Fruit fly (Drosophila melanogaster): ENCODE measurements around the gene CG14565.

The CG14565 gene

dm6 chr3L:21744169-21744568 lies at the start of gene CG14565:
TSS of gene CG14565 (minus strand) at chr3L:21744269.
- no peak for TF ChIP-seq Hr78 (GFP tag; optimal IDR thresholded peaks at IDR 0.05)
- TF ChIP-seq maf-S (GFP tag; optimal IDR thresholded peaks at IDR 0.05): no peak
- no peak for TF ChIP-seq chm (GFP tag; IDR thresholded peaks at IDR 0.05)
- TF ChIP-seq sd (tag; optimal IDR thresholded peaks at IDR 0.05): no peak
- TF ChIP-seq CG9797 (GFP tag; optimal IDR thresholded peaks at IDR 0.05): no peak
- no peak for TF ChIP-seq CG10321 (GFP tag; IDR thresholded peaks at IDR 0.05)
- no peak for TF ChIP-seq CG7357 (GFP tag; IDR thresholded peaks at IDR 0.05)
- no peak for TF ChIP-seq Opbp (GFP tag; IDR thresholded peaks at IDR 0.05; ENCODE audit: partially characterized antibody)
- TF ChIP-seq onecut (GFP tag; IDR thresholded peaks at IDR 0.05): no peak
- no peak for TF ChIP-seq ro (GFP tag; IDR thresholded peaks at IDR 0.05)
- no peak for TF ChIP-seq Pdp1 (GFP tag; optimal IDR thresholded peaks at IDR 0.05)
- TF ChIP-seq wor (GFP tag; IDR thresholded peaks at IDR 0.05): no peak
- no peak for TF ChIP-seq CG18619 (GFP tag; optimal IDR thresholded peaks at IDR 0.05)
- no peak for TF ChIP-seq ken (GFP tag; IDR thresholded peaks at IDR 0.05)
- no peak for TF ChIP-seq wek (GFP tag; optimal IDR thresholded peaks at IDR 0.05)
- TF ChIP-seq CG17829 (tag; optimal IDR thresholded peaks at IDR 0.05): no peak
- no peak for TF ChIP-seq grau (tag; optimal IDR thresholded peaks at IDR 0.05)
- no peak for TF ChIP-seq Rx (GFP tag; IDR thresholded peaks at IDR 0.05)
- no peak for TF ChIP-seq ems (GFP tag; optimal IDR thresholded peaks at IDR 0.05)
- TF ChIP-seq Atf6 (GFP tag; IDR thresholded peaks at IDR 0.05): no peak

dm6 chr3L:21787883-21788282 lies 43.8 kb upstream of the CG14565 start:
- TF ChIP-seq D (optimal IDR thresholded peaks at IDR 0.05) (peak; percentile 97), D (GFP tag; optimal IDR thresholded peaks at IDR 0.05) (no peak), CG10147 (GFP tag; optimal IDR thresholded peaks at IDR 0.05) (no peak), gcm (GFP tag; optimal IDR thresholded peaks at IDR 0.05) (peak; percentile 59), pros (GFP tag; optimal IDR thresholded peaks at IDR 0.05) (peak; percentile 27)

- TF ChIP-seq CG15514 (GFP tag; optimal IDR thresholded peaks at IDR 0.05) (no peak), BEAF-32 (GFP tag; optimal IDR thresholded peaks at IDR 0.05) (peak; percentile 43), CG16863 (GFP tag; optimal IDR thresholded peaks at IDR 0.05) (no peak), Hsf (GFP tag; optimal IDR thresholded peaks at IDR 0.05) (no peak), Scr (GFP tag; IDR thresholded peaks at IDR 0.05; ENCODE audit: partially characterized antibody) (0 out of 2 replicates have a peak, but pooled peaks have one; percentile 31), Six4 (GFP tag; optimal IDR thresholded peaks at IDR 0.05) (no peak), CG3838 (GFP tag; optimal IDR thresholded peaks at IDR 0.05) (no peak), H15 (GFP tag; IDR thresholded peaks at IDR 0.05) (no peak), HmgD (GFP tag; optimal IDR thresholded peaks at IDR 0.05) (no peak), Mad (GFP tag; optimal IDR thresholded peaks at IDR 0.05) (no peak), CG17912 (GFP tag; optimal IDR thresholded peaks at IDR 0.05) (no peak), trh (GFP tag; optimal IDR thresholded peaks at IDR 0.05) (no peak), E2f2 (GFP tag; IDR thresholded peaks at IDR 0.05) (peak; percentile 99), odd (GFP tag; optimal IDR thresholded peaks at IDR 0.05) (no peak), CG11504 (tag; optimal IDR thresholded peaks at IDR 0.05) (peak; percentile 65), Dp (GFP tag; optimal IDR thresholded peaks at IDR 0.05) (peak; percentile 98), CG13894 (tag; optimal IDR thresholded peaks at IDR 0.05) (no peak), pzg (GFP tag; optimal IDR thresholded peaks at IDR 0.05) (peak; percentile 47), D19A (tag; optimal IDR thresholded peaks at IDR 0.05) (no peak), H2.0 (GFP tag; IDR thresholded peaks at IDR 0.05) (no peak), CG3847 (GFP tag; IDR thresholded peaks at IDR 0.05) (peak; percentile 33; the same call in 1 of the 2 replicates), CG6791 (GFP tag; IDR thresholded peaks at IDR 0.05; ENCODE audit: partially characterized antibody) (0 out of 3 replicates have a peak, but pooled peaks have one; percentile 41), grau (tag; optimal IDR thresholded peaks at IDR 0.05) (no peak), Dll (GFP tag; IDR thresholded peaks at IDR 0.05; ENCODE audit: partially characterized antibody) (no peak), gcm2 (GFP tag; optimal IDR thresholded peaks at IDR 0.05) (no peak), knrl (GFP tag; IDR thresholded peaks at IDR 0.05; ENCODE audit: partially characterized antibody) (peak; percentile 25; the same call in 1 of the 3 replicates)
Measured at dm6 chr3L:21773855-21774254, 29.8 kb upstream of the CG14565 start.

Data from whole organism, embryonic.